Worm (Caenorhabditis elegans) whole organism, early embryonic: ENCODE data around the gene pqn-53.

Experiments used
- F13C5.2 ChIP-seq: sonication (generic microtip); optimal IDR thresholded peaks from 2 replicates; lab custom pipeline; 2017; ENCODE audit warnings: mild to moderate bottlenecking, missing genetic modification characterization, inconsistent platforms, missing compliant biosample characterization
- aly-1 ChIP-seq: sonication (generic microtip); optimal IDR thresholded peaks from 2 replicates; lab custom pipeline; 2016; ENCODE audit warnings: missing genetic modification characterization, missing compliant biosample characterization
- ama-1 ChIP-seq: fragments of 150-350 bp; optimal IDR thresholded peaks from 2 replicates; lab custom pipeline; 2014
- ceh-36 ChIP-seq: sonication (generic microtip); optimal IDR thresholded peaks from 2 replicates; lab custom pipeline; 2016; ENCODE audit warnings: missing genetic modification characterization, inconsistent platforms, missing compliant biosample characterization
- ets-7 ChIP-seq: sonication (generic microtip); optimal IDR thresholded peaks from 2 replicates; lab custom pipeline; 2016; ENCODE audit warnings: missing genotype, missing genetic modification characterization, missing compliant biosample characterization
- flt-1 ChIP-seq: fragments of 200-800 bp; sonication (Bioruptor generic); IDR thresholded peaks from 2 replicates; pipeline ENCODE4 v1.3.6; 2022; ENCODE audit warnings: missing genetic modification characterization, missing compliant biosample characterization
- hmbx-1 ChIP-seq: sonication (generic microtip); optimal IDR thresholded peaks from 2 replicates; lab custom pipeline; 2016; ENCODE audit warnings: mild to moderate bottlenecking, missing genetic modification characterization, missing compliant biosample characterization
- hmg-4 ChIP-seq: fragments of 200-800 bp; sonication (Bioruptor generic); optimal IDR thresholded peaks from 2 replicates; lab custom pipeline; 2018; ENCODE audit warnings: mild to moderate bottlenecking, missing genetic modification characterization, missing compliant biosample characterization
- pes-1 ChIP-seq: fragments of 200-800 bp; sonication (Bioruptor generic); IDR thresholded peaks from 2 replicates; pipeline ENCODE4 v1.3.6; 2022; ENCODE audit warnings: missing genetic modification reagents, missing genetic modification characterization, missing compliant biosample characterization
- sea-1 ChIP-seq: fragments of 200-800 bp; sonication (Bioruptor generic); conservative IDR thresholded peaks from 2 replicates; pipeline ENCODE4 v1.3.6; 2022; ENCODE audit warnings: missing genetic modification characterization, missing compliant biosample characterization
- tbx-11 ChIP-seq: fragments of 200-800 bp; sonication (Bioruptor generic); IDR thresholded peaks from 2 replicates; pipeline ENCODE4 v1.3.6; 2022; ENCODE audit warnings: missing genetic modification characterization, missing compliant biosample characterization
- tra-4 ChIP-seq: sonication (generic microtip); optimal IDR thresholded peaks from 2 replicates; lab custom pipeline; 2017; ENCODE audit warnings: missing genetic modification characterization, missing compliant biosample characterization

- TF ChIP-seq ama-1 (lab: Kevin White, UChicago) (no peak), aly-1 (no peak), ceh-36 (no peak), hmg-4 (GFP tag; lab: Kevin White, UChicago) (no peak), ets-7 (no peak), flt-1 (GFP tag; lab: Robert Waterston, UW) (no peak), sea-1 (GFP tag; lab: Robert Waterston, UW) (no peak), pes-1 (GFP tag; lab: Robert Waterston, UW) (no peak), hmbx-1 (tag; lab: Kevin White, UChicago) (no peak), tra-4 (tag; lab: Kevin White, UChicago) (no peak), F13C5.2 (no peak), tbx-11 (no peak)
These were observed 37.0 kb downstream of the pqn-53 start for ce11 chrV:12028151-12028550.
